Worm (Caenorhabditis elegans) whole organism, early embryonic: ENCODE measurements around the gene F31E8.5.

Experiments
- B0310.2 ChIP-seq: sonication (generic microtip); optimal IDR thresholded peaks from 2 replicates; lab custom pipeline; 2016; ENCODE audit warnings: mild to moderate bottlenecking, missing genetic modification characterization, missing compliant biosample characterization
- F13C5.2 ChIP-seq: sonication (generic microtip); optimal IDR thresholded peaks from 2 replicates; lab custom pipeline; 2017; ENCODE audit warnings: mild to moderate bottlenecking, missing genetic modification characterization, inconsistent platforms, missing compliant biosample characterization
- aly-1 ChIP-seq: sonication (generic microtip); optimal IDR thresholded peaks from 2 replicates; lab custom pipeline; 2016; ENCODE audit warnings: missing genetic modification characterization, missing compliant biosample characterization
- ama-1 ChIP-seq: fragments of 150-350 bp; optimal IDR thresholded peaks from 2 replicates; lab custom pipeline; 2014
- ceh-13 ChIP-seq: fragments of 200-800 bp; sonication (Bioruptor generic); optimal IDR thresholded peaks from 2 replicates; lab custom pipeline; 2018; ENCODE audit warnings: mild to moderate bottlenecking, missing genetic modification characterization, missing compliant biosample characterization
- ceh-36 ChIP-seq: sonication (generic microtip); optimal IDR thresholded peaks from 2 replicates; lab custom pipeline; 2016; ENCODE audit warnings: missing genetic modification characterization, inconsistent platforms, missing compliant biosample characterization
- ets-7 ChIP-seq: sonication (generic microtip); optimal IDR thresholded peaks from 2 replicates; lab custom pipeline; 2016; ENCODE audit warnings: missing genotype, missing genetic modification characterization, missing compliant biosample characterization
- flt-1 ChIP-seq: fragments of 200-800 bp; sonication (Bioruptor generic); IDR thresholded peaks from 2 replicates; pipeline ENCODE4 v1.3.6; 2022; ENCODE audit warnings: missing genetic modification characterization, missing compliant biosample characterization
- hmbx-1 ChIP-seq: sonication (generic microtip); optimal IDR thresholded peaks from 2 replicates; lab custom pipeline; 2016; ENCODE audit warnings: mild to moderate bottlenecking, missing genetic modification characterization, missing compliant biosample characterization
- hmg-4 ChIP-seq: fragments of 200-800 bp; sonication (Bioruptor generic); optimal IDR thresholded peaks from 2 replicates; lab custom pipeline; 2018; ENCODE audit warnings: mild to moderate bottlenecking, missing genetic modification characterization, missing compliant biosample characterization
- hnd-1 ChIP-seq: sonication (generic microtip); optimal IDR thresholded peaks from 2 replicates; lab custom pipeline; 2016; ENCODE audit warnings: missing genetic modification characterization, missing compliant biosample characterization
- pes-1 ChIP-seq: fragments of 200-800 bp; sonication (Bioruptor generic); IDR thresholded peaks from 2 replicates; pipeline ENCODE4 v1.3.6; 2022; ENCODE audit warnings: missing genetic modification reagents, missing genetic modification characterization, missing compliant biosample characterization
- scrt-1 ChIP-seq: fragments of 200-800 bp; sonication (Bioruptor generic); IDR thresholded peaks from 2 replicates; pipeline ENCODE4 v1.3.6; 2022; ENCODE audit warnings: missing genetic modification characterization, missing compliant biosample characterization
- sea-1 ChIP-seq: fragments of 200-800 bp; sonication (Bioruptor generic); conservative IDR thresholded peaks from 2 replicates; pipeline ENCODE4 v1.3.6; 2022; ENCODE audit warnings: missing genetic modification characterization, missing compliant biosample characterization
- tbx-11 ChIP-seq: fragments of 200-800 bp; sonication (Bioruptor generic); IDR thresholded peaks from 2 replicates; pipeline ENCODE4 v1.3.6; 2022; ENCODE audit warnings: missing genetic modification characterization, missing compliant biosample characterization
- tbx-37 ChIP-seq: fragments of 200-800 bp; sonication (Bioruptor generic); conservative IDR thresholded peaks from 2 replicates; pipeline ENCODE4 v1.3.6; 2022; ENCODE audit warnings: missing genetic modification reagents, missing genetic modification characterization, missing compliant biosample characterization
- tra-4 ChIP-seq: sonication (generic microtip); optimal IDR thresholded peaks from 2 replicates; lab custom pipeline; 2017; ENCODE audit warnings: missing genetic modification characterization, missing compliant biosample characterization

The F31E8.5 gene

DNA sequence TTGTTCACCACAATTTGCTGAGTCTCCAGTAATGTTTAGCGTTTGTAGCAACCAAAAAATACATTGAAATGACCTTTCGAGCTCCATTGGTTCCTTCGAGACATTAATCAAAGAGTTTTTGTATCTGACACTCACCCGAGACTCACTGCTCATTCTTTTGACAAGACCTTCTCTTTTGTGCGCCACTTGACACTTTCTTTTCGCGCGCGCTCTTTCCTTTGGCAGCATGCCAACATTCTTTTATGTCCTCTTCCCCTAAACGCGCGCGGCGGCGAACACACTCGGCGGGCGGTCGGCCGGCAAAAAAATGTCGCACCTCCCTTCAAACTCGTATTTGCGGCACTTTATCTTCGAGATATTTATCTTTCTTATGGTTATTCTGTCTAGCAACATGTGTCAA is 36.6 kb upstream of the F31E8.5 start:
- TF ChIP-seq B0310.2 (tag; lab: Kevin White, UChicago) (peak; percentile 17), pes-1 (peak; percentile 56; the same call in 1 of the 2 replicates), tbx-37 (GFP tag; lab: Robert Waterston, UW) (no peak)

DNA sequence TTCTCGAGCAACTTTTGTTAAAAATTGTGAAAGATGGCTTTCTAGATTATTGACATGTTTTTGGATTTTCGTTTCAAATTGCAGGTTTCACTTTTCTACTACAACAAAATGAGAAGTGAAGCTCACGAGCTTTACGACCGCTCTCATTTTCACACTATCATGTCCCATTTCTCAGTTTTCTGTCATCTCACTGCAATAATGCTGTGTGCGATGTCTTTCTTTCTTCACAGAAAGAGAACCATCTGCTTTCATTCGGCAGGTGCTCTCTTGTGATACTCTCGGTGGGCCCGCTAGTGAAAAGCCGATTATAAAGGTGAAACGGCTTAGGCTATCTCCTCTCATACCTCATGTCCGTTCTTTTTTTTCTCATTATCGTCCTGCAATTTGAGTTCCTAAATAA is 36.1 kb upstream of the F31E8.5 start:
- TF ChIP-seq ceh-36: no peak
- no peak for TF ChIP-seq sea-1
- no peak for TF ChIP-seq ets-7 (tag; lab: Kevin White, UChicago)
- TF ChIP-seq ama-1 (lab: Kevin White, UChicago): peak; percentile 30

DNA sequence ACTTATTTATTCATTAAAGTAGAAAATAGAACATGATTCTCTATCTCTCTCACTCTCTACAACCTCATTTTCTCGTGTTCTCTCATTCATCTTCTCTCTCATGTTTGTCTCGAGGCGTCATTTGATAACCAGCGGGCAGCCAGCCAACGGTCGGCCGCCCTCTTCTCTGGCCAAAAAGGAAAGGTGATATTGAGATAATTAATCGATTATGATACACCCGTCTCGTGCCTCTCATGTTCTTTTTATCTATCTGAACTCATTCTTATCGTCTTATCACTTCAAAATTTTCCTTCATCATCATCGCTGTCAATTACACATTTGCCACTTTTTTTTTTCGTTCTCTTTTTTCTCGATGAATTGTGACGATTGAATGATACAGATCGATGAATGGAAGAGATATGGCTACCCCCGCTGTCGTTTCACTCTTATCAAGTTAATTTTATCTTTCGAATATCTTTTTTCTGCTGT is 35.6 kb upstream of the F31E8.5 start:
- TF ChIP-seq aly-1 (tag; lab: Kevin White, UChicago) (no peak), tbx-11 (GFP tag; lab: Robert Waterston, UW) (no peak), hmg-4 (peak; percentile 14)

DNA sequence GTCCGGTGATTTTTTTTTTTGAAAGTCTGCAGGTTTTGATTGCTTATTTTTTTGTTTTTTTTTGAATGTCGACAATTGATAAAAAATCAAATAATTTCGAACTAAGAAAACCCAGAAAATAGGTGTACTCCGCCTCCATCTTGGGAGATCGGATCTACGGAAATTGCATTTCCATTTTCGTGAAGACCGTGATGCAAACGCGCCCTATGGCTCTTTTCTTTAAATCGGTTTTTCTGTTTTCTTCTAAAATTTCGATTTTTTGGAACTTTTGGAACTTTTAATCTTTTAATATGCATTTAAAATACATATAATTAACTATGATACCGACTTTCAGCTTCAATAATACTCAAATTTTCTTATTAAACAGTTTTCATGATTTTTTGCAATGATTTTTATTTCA is 34.9 kb upstream of the F31E8.5 start:
- TF ChIP-seq ceh-36 (peak; percentile 6), F13C5.2 (tag; lab: Kevin White, UChicago) (no peak), hnd-1 (tag; lab: Kevin White, UChicago) (no peak), hmg-4 (no peak)

DNA sequence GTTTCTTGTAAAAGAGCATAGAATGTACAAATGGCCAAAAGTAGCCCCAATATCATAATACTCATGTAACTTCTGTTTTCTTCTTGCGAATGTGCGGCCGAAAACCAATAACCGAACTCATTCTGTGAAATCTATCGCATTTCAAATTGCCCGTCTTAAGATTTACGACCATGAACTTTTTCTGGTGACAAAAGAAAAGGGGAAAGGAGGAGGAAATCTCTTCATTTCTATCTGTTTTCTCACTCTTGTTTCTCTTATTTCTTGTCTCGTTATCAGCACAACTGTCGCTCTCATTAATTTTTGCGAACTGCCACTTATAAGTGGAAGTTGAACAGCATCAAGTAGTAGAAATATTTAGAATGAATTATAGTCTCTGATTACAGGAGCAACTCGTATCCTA is 34.0 kb upstream of the F31E8.5 start:
- TF ChIP-seq hnd-1 (tag; lab: Kevin White, UChicago) (no peak), tbx-11 (GFP tag; lab: Robert Waterston, UW) (no peak), tra-4 (tag; lab: Kevin White, UChicago) (no peak), ceh-13 (GFP tag; lab: Kevin White, UChicago) (no peak), hmbx-1 (tag; lab: Kevin White, UChicago) (no peak), sea-1 (no peak), F13C5.2 (tag; lab: Kevin White, UChicago) (no peak), flt-1 (GFP tag; lab: Robert Waterston, UW) (no peak), tbx-37 (GFP tag; lab: Robert Waterston, UW) (no peak), B0310.2 (tag; lab: Kevin White, UChicago) (no peak), ets-7 (tag; lab: Kevin White, UChicago) (no peak), ama-1 (lab: Kevin White, UChicago) (no peak), aly-1 (tag; lab: Kevin White, UChicago) (no peak), hmg-4 (no peak), ceh-36 (no peak), scrt-1 (no peak), pes-1 (no peak)

DNA sequence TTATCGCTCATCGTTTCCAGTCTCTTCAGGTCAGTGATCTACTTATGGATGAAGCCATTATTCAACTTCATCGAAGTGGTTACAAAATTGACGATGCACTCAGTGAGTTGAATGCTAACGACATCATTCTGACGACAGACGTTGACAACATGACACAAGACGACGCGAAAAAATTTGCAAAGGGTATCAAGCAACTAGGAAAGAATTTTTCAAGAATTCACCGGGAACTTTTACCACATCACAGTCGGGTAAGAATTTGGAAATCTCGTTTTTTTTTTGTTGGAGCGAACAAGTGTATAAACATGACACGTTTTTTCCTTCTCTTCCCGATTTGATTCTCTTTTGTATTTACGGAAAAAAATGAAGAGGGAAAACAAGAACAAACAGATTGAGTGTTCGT is 33.6 kb upstream of the F31E8.5 start:
- TF ChIP-seq ceh-36: no peak
- no peak for TF ChIP-seq B0310.2 (tag; lab: Kevin White, UChicago)
- no peak for TF ChIP-seq F13C5.2 (tag; lab: Kevin White, UChicago)

DNA sequence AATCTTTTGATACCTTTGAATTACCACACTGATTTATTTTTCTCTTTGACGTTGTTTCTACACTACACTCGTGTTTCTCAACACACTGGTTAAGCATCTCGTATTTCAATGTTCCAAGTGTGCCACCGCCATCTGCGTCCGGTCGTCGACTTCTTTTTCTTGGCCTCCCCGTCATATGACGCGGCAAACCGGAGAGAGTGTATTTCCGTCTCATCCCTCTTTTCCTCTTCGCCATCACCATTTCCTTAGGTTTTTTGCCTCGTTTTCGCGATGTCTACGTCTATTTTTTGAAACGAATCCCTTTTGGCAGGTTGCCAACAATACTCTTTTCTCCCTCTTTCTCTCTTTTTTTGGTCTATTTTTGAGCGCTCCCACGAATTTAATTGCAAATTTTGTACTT is 31.9 kb upstream of the F31E8.5 start:
- TF ChIP-seq ama-1 (lab: Kevin White, UChicago) (no peak), ceh-36 (peak; percentile 40), tra-4 (tag; lab: Kevin White, UChicago) (no peak)

DNA sequence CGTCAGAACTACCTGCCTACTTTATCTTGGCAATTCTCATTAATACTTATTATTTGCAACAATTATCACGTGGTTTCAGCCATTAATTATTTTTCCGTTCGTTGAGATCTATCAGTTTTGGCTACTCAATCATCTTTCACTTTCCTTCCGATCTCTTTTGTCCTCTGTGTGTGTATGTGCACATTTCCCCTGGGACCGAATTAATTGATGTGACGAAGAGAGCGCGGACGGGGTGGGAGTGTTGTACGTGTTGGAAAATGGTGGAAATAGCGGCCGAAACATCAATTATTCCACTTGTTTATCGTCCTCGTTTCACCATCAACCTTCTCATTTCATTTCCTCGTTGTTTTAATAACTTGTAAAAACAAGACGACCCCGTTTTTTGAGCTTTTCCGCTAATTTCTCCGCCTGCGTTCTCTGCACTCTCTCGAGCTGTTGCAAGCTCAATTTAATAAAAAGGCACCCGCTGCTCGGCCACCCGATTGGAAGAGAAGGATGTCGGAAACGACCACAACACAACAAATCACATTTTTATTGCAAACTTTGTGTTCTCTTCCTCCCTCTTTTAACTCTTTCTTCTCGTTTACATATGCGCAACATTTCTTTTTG is 31.3 kb upstream of the F31E8.5 start:
- TF ChIP-seq tbx-37 (GFP tag; lab: Robert Waterston, UW) (no peak), ceh-13 (GFP tag; lab: Kevin White, UChicago) (no peak), hmg-4 (peak; percentile 19)

DNA sequence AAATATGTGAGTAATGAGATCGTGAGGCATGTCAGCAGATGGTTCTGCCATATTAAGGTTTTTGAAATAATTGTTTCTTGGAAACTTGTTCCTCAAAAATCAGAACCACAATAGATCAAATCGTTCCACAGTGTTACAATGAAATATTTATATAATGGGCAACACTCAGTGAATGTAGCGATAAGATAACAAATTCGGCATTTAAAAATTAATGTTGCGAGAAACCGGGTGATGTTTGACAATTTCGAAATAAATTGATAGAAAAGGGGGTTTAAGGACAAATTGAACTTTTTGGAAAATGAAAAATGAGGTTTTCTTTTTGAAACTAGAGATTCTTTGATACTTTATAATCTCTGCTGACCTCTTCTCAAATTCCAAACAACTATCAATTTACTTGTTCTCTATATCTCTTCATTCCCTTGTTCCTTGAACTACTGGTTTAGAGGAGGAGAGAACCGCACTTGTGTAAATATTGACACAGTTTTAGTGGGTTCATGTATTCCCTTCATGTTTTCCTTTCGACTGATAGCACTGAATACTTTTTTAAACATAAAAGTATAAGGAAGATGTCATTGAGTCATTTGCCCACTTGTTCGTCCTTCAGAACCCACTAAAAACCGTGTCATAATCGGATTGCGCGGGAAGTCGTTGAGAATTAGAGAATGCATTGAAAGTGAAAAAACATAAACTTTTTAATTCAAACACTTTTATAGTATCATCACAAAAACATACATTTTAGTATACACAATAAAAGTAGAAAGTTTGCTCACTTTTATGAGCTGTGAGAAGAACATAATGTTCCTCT is 29.9 kb upstream of the F31E8.5 start:
- TF ChIP-seq tra-4 (tag; lab: Kevin White, UChicago) (no peak), hnd-1 (tag; lab: Kevin White, UChicago) (no peak), F13C5.2 (tag; lab: Kevin White, UChicago) (no peak), scrt-1 (no peak), aly-1 (tag; lab: Kevin White, UChicago) (no peak), B0310.2 (tag; lab: Kevin White, UChicago) (no peak), ceh-36 (no peak), tbx-11 (GFP tag; lab: Robert Waterston, UW) (no peak), ama-1 (lab: Kevin White, UChicago) (no peak)
